Worm (Caenorhabditis elegans): Measurements from ENCODE around the gene C55A1.4.

DNA sequence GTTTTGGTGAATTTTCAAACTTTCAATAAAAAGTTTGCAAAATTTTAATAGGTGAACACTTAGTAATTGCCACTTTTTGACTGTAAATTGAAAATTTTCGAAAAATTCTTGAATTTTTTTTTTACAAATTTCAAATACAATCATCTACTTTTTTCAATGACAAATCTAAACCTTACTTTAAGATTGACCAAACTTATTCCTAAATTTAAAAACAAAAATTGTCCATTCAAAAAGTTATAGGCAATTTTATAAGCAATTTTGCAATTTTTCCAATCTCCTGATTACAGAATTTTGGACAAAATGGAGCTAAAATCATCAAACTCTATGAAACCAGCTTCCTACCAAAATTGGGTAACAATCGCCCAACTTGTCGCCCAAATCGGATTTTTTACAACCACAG lies 1.5 kb upstream of the C55A1.4 start, which contains the start of gene str-23:
- TF ChIP-seq W03F9.2 (tag; optimal IDR thresholded peaks at IDR 0.05) (no peak), him-1 (tag; optimal IDR thresholded peaks at IDR 0.05) (no peak), dao-5 (tag; optimal IDR thresholded peaks at IDR 0.05) (no peak)
